Fruit fly (Drosophila melanogaster) whole organism, embryonic: ENCODE results near the gene CG46458.

Experiments
- Bdp1 ChIP-seq: fragments of 200-800 bp; sonication (Bioruptor generic); optimal IDR thresholded peaks from 3 replicates; lab custom pipeline; 2016; ENCODE audit warnings: missing biosample characterization, missing genetic modification characterization
- C15 ChIP-seq: fragments of 200-800 bp; sonication (Bioruptor generic); IDR thresholded peaks from 3 replicates; pipeline ENCODE4 v1.3.6; 2022; ENCODE audit warnings: missing biosample characterization, missing genetic modification characterization
- CG10209 ChIP-seq: fragments of 200-800 bp; sonication (Bioruptor generic); optimal IDR thresholded peaks from 3 replicates; lab custom pipeline; 2017; ENCODE audit warnings: missing biosample characterization, mild to moderate bottlenecking, missing genetic modification characterization, missing genetic modification reagents
- CG11247 ChIP-seq: fragments of 200-800 bp; sonication (Bioruptor generic); IDR thresholded peaks from 2 replicates; pipeline ENCODE4 v1.3.6; 2022; ENCODE audit warnings: missing biosample characterization, missing genetic modification characterization
- CG11695 ChIP-seq: fragments of 200-800 bp; sonication (Bioruptor generic); IDR thresholded peaks from 3 replicates; pipeline ENCODE4 v1.3.6; 2022; ENCODE audit warnings: missing biosample characterization, missing genetic modification characterization
- CG12299 ChIP-seq: fragments of 200-800 bp; sonication (Bioruptor generic); optimal IDR thresholded peaks from 2 replicates; lab custom pipeline; 2018; ENCODE audit warnings: missing biosample characterization, mild to moderate bottlenecking, missing genetic modification characterization
- CG12769 ChIP-seq: fragments of 200-800 bp; sonication (Bioruptor generic); optimal IDR thresholded peaks from 2 replicates; lab custom pipeline; 2019; ENCODE audit warnings: missing biosample characterization, mild to moderate bottlenecking, missing genetic modification characterization, moderate library complexity
- CG13424 ChIP-seq: fragments of 200-800 bp; sonication (Bioruptor generic); optimal IDR thresholded peaks from 2 replicates; lab custom pipeline; 2019; ENCODE audit warnings: missing biosample characterization, mild to moderate bottlenecking, missing genetic modification characterization, moderate library complexity
- CG15696 ChIP-seq: fragments of 200-800 bp; sonication (Bioruptor generic); optimal IDR thresholded peaks from 2 replicates; lab custom pipeline; 2019; ENCODE audit warnings: missing biosample characterization, mild to moderate bottlenecking, missing genetic modification characterization, moderate library complexity
- CG16813 ChIP-seq: fragments of 200-800 bp; sonication (Bioruptor generic); IDR thresholded peaks from 3 replicates; pipeline ENCODE4 v1.3.6; 2022; ENCODE audit warnings: missing biosample characterization, missing genetic modification characterization; ENCODE audit not compliant: partially characterized antibody
- CG18011 ChIP-seq: fragments of 200-800 bp; sonication (Bioruptor generic); optimal IDR thresholded peaks from 2 replicates; lab custom pipeline; 2017; ENCODE audit warnings: missing biosample characterization, missing genetic modification characterization, mild to moderate bottlenecking, moderate library complexity, missing genotype
- CG18262 ChIP-seq: fragments of 200-800 bp; optimal IDR thresholded peaks from 3 replicates; lab custom pipeline; 2019; ENCODE audit warnings: missing biosample characterization, mild to moderate bottlenecking, missing genetic modification characterization, moderate library complexity
- CG18619 ChIP-seq: fragments of 200-800 bp; sonication (Bioruptor generic); optimal IDR thresholded peaks from 3 replicates; lab custom pipeline; 2017; ENCODE audit warnings: missing biosample characterization, mild to moderate bottlenecking, missing genetic modification characterization
- CG2875 ChIP-seq: fragments of 200-800 bp; sonication (Bioruptor generic); optimal IDR thresholded peaks from 2 replicates; lab custom pipeline; 2017; ENCODE audit warnings: missing biosample characterization, mild to moderate bottlenecking, missing genetic modification characterization, missing genetic modification reagents
- CG6175 ChIP-seq: fragments of 200-800 bp; sonication (Bioruptor generic); IDR thresholded peaks from 3 replicates; pipeline ENCODE4 v1.3.6; 2022; ENCODE audit warnings: missing biosample characterization, missing genetic modification characterization
- CG8281 ChIP-seq: fragments of 200-800 bp; sonication (Bioruptor generic); optimal IDR thresholded peaks from 2 replicates; lab custom pipeline; 2018; ENCODE audit warnings: missing biosample characterization, mild to moderate bottlenecking, missing genetic modification characterization, moderate library complexity
- CG8765 ChIP-seq: fragments of 200-800 bp; sonication (Bioruptor generic); IDR thresholded peaks from 2 replicates; pipeline ENCODE4 v1.3.6; 2022; ENCODE audit warnings: missing biosample characterization, missing genetic modification characterization
- CG9817 ChIP-seq: fragments of 200-800 bp; sonication (Bioruptor generic); optimal IDR thresholded peaks from 2 replicates; lab custom pipeline; 2018; ENCODE audit warnings: missing biosample characterization, mild to moderate bottlenecking, missing genetic modification characterization, moderate library complexity
- CoRest ChIP-seq: fragments of 200-800 bp; sonication (Bioruptor generic); optimal IDR thresholded peaks from 3 replicates; lab custom pipeline; 2018; ENCODE audit warnings: missing biosample characterization, mild to moderate bottlenecking, missing genetic modification characterization, moderate library complexity
- D19A ChIP-seq: fragments of 200-800 bp; optimal IDR thresholded peaks from 3 replicates; lab custom pipeline; 2019; ENCODE audit warnings: missing biosample characterization, mild to moderate bottlenecking, missing genetic modification characterization, moderate library complexity
- Dip2 ChIP-seq: fragments of 200-800 bp; sonication (Bioruptor generic); IDR thresholded peaks from 2 replicates; pipeline ENCODE4 v1.3.6; 2022; ENCODE audit warnings: missing biosample characterization, missing genetic modification characterization
- Doc3 ChIP-seq: fragments of 200-800 bp; sonication (Bioruptor generic); IDR thresholded peaks from 3 replicates; pipeline ENCODE4 v1.3.6; 2022; ENCODE audit warnings: missing biosample characterization, missing genetic modification characterization; ENCODE audit not compliant: partially characterized antibody
- E2f1 ChIP-seq: fragments of 200-800 bp; sonication (Bioruptor generic); IDR thresholded peaks from 2 replicates; pipeline ENCODE4 v1.3.6; 2022; ENCODE audit warnings: missing biosample characterization, missing genetic modification characterization
- E2f2 ChIP-seq: fragments of 200-800 bp; sonication (Bioruptor generic); IDR thresholded peaks from 2 replicates; pipeline ENCODE4 v1.3.6; 2022; ENCODE audit warnings: missing biosample characterization, missing genetic modification characterization
- Elba2 ChIP-seq: fragments of 200-800 bp; sonication (Bioruptor generic); optimal IDR thresholded peaks from 3 replicates; lab custom pipeline; 2016; ENCODE audit warnings: missing biosample characterization, missing genetic modification characterization
- Ets97D ChIP-seq: fragments of 200-800 bp; sonication (Bioruptor generic); optimal IDR thresholded peaks from 3 replicates; lab custom pipeline; 2016; ENCODE audit warnings: missing biosample characterization, missing genetic modification characterization
- HLH3B ChIP-seq: fragments of 200-800 bp; sonication (Bioruptor generic); IDR thresholded peaks from 2 replicates; pipeline ENCODE4 v1.3.6; 2022; ENCODE audit warnings: missing biosample characterization, missing genetic modification characterization
- Myb ChIP-seq: fragments of 200-800 bp; sonication (Bioruptor generic); optimal IDR thresholded peaks from 2 replicates; lab custom pipeline; 2016; ENCODE audit warnings: missing biosample characterization, missing genetic modification characterization
- Opbp ChIP-seq: fragments of 200-800 bp; sonication (Bioruptor generic); IDR thresholded peaks from 3 replicates; pipeline ENCODE4 v1.3.6; 2022; ENCODE audit warnings: missing biosample characterization, missing genetic modification characterization; ENCODE audit not compliant: partially characterized antibody
- Optix ChIP-seq: fragments of 200-800 bp; sonication (Bioruptor generic); IDR thresholded peaks from 3 replicates; pipeline ENCODE4 v1.3.6; 2022; ENCODE audit warnings: missing biosample characterization, missing genetic modification characterization
- Poxn ChIP-seq: fragments of 200-800 bp; sonication (Bioruptor generic); IDR thresholded peaks from 2 replicates; pipeline ENCODE4 v1.3.6; 2022; ENCODE audit warnings: missing biosample characterization, missing genetic modification characterization
- Ptx1 ChIP-seq: fragments of 200-800 bp; sonication (Bioruptor generic); IDR thresholded peaks from 2 replicates; pipeline ENCODE4 v1.3.6; 2022; ENCODE audit warnings: missing biosample characterization, missing genetic modification characterization
- abd-A ChIP-seq: fragments of 200-800 bp; sonication (Bioruptor generic); optimal IDR thresholded peaks from 3 replicates; lab custom pipeline; 2019; ENCODE audit warnings: missing biosample characterization, mild to moderate bottlenecking, missing genetic modification characterization, moderate library complexity
- ac ChIP-seq: fragments of 200-800 bp; sonication (Bioruptor generic); optimal IDR thresholded peaks from 3 replicates; lab custom pipeline; 2017; ENCODE audit warnings: missing biosample characterization, mild to moderate bottlenecking, missing genetic modification characterization
- aop ChIP-seq: fragments of 200-800 bp; sonication (Bioruptor generic); IDR thresholded peaks from 2 replicates; pipeline ENCODE4 v1.3.6; 2022; ENCODE audit warnings: missing biosample characterization, missing genetic modification characterization
- cas ChIP-seq: fragments of 200-800 bp; sonication (Bioruptor generic); IDR thresholded peaks from 2 replicates; pipeline ENCODE4 v1.3.6; 2022; ENCODE audit warnings: missing biosample characterization, missing genetic modification characterization
- cwo ChIP-seq: fragments of 200-800 bp; sonication (Bioruptor generic); optimal IDR thresholded peaks from 3 replicates; lab custom pipeline; 2017; ENCODE audit warnings: missing biosample characterization, missing genetic modification characterization, mild to moderate bottlenecking, moderate library complexity, missing genetic modification reagents
- dan ChIP-seq: fragments of 200-800 bp; sonication (Bioruptor generic); IDR thresholded peaks from 2 replicates; pipeline ENCODE4 v1.3.6; 2022; ENCODE audit warnings: missing biosample characterization, missing genetic modification characterization
- gem ChIP-seq: fragments of 200-800 bp; sonication (Bioruptor generic); optimal IDR thresholded peaks from 2 replicates; lab custom pipeline; 2019; ENCODE audit warnings: missing biosample characterization, mild to moderate bottlenecking, missing genetic modification characterization, moderate library complexity
- jing ChIP-seq: fragments of 200-800 bp; sonication (Bioruptor generic); optimal IDR thresholded peaks from 2 replicates; lab custom pipeline; 2018; ENCODE audit warnings: missing biosample characterization, mild to moderate bottlenecking, missing genetic modification characterization
- kah ChIP-seq: fragments of 200-800 bp; sonication (Bioruptor generic); optimal IDR thresholded peaks from 2 replicates; lab custom pipeline; 2018; ENCODE audit warnings: missing biosample characterization, mild to moderate bottlenecking, missing genetic modification characterization
- lmd ChIP-seq: fragments of 200-800 bp; sonication (Bioruptor generic); IDR thresholded peaks from 2 replicates; pipeline ENCODE4 v1.3.6; 2022; ENCODE audit warnings: missing biosample characterization, missing genetic modification characterization
- mam ChIP-seq: fragments of 200-800 bp; sonication (Bioruptor generic); optimal IDR thresholded peaks from 3 replicates; lab custom pipeline; 2016; ENCODE audit warnings: missing biosample characterization, missing genetic modification characterization
- nerfin-1 ChIP-seq: fragments of 200-800 bp; sonication (Bioruptor generic); optimal IDR thresholded peaks from 3 replicates; lab custom pipeline; 2019; ENCODE audit warnings: missing biosample characterization, mild to moderate bottlenecking, missing genetic modification characterization, moderate library complexity
- onecut ChIP-seq: fragments of 200-800 bp; sonication (Bioruptor generic); IDR thresholded peaks from 2 replicates; pipeline ENCODE4 v1.3.6; 2022; ENCODE audit warnings: missing biosample characterization, missing genetic modification characterization
- p53 ChIP-seq: fragments of 200-800 bp; sonication (Bioruptor generic); optimal IDR thresholded peaks from 2 replicates; lab custom pipeline; 2016; ENCODE audit warnings: missing biosample characterization, missing genetic modification characterization
- ro ChIP-seq: fragments of 200-800 bp; sonication (Bioruptor generic); IDR thresholded peaks from 2 replicates; pipeline ENCODE4 v1.3.6; 2022; ENCODE audit warnings: missing biosample characterization, missing genetic modification characterization
- sisA ChIP-seq: fragments of 200-800 bp; sonication (Bioruptor generic); IDR thresholded peaks from 2 replicates; pipeline ENCODE4 v1.3.6; 2022; ENCODE audit warnings: missing biosample characterization, missing genetic modification characterization
- stwl ChIP-seq: fragments of 200-800 bp; sonication (Bioruptor generic); optimal IDR thresholded peaks from 3 replicates; lab custom pipeline; 2018; ENCODE audit warnings: missing biosample characterization, mild to moderate bottlenecking, missing genetic modification characterization, moderate library complexity

CG46458 gene

dm6 chr3R:6881264-6882014 is 76.7 kb downstream of the CG46458 start:
- no peak for TF ChIP-seq Myb (GFP tag; lab: Kevin White, UChicago)
- TF ChIP-seq stwl (tag; lab: Kevin White, UChicago): no peak
- peak; percentile 39; the same call in 1 of the 2 replicates for TF ChIP-seq CG8765 (GFP tag; lab: Robert Waterston, UW)
- TF ChIP-seq E2f1 (GFP tag; lab: Robert Waterston, UW): peak; percentile 44
- TF ChIP-seq ac (GFP tag; lab: Kevin White, UChicago): peak; percentile 59
- TF ChIP-seq sisA (GFP tag; lab: Robert Waterston, UW): peak; percentile 38; the same call in 1 of the 2 replicates
- TF ChIP-seq mam: no peak
- TF ChIP-seq Ets97D (GFP tag; lab: Kevin White, UChicago): no peak
- peak; percentile 9 for TF ChIP-seq CG12769
- peak; percentile 71 for TF ChIP-seq CG10209
- peak; percentile 27 for TF ChIP-seq jing (GFP tag; lab: Kevin White, UChicago)
- TF ChIP-seq Bdp1 (GFP tag; lab: Kevin White, UChicago): peak; percentile 49
- peak; percentile 36 for TF ChIP-seq CG12299 (tag; lab: Kevin White, UChicago)
- TF ChIP-seq Dip2 (GFP tag; lab: Robert Waterston, UW): no peak
- no peak for TF ChIP-seq Doc3 (GFP tag; lab: Robert Waterston, UW)
- peak; percentile 53 for TF ChIP-seq CG2875 (GFP tag; lab: Kevin White, UChicago)
- TF ChIP-seq Opbp (GFP tag; lab: Robert Waterston, UW): no peak
- no peak for TF ChIP-seq p53 (GFP tag; lab: Kevin White, UChicago)
- TF ChIP-seq cas (GFP tag; lab: Robert Waterston, UW): no peak
- TF ChIP-seq Poxn (GFP tag; lab: Robert Waterston, UW): no peak
- TF ChIP-seq CG18011 (GFP tag; lab: Kevin White, UChicago): no peak
- no peak for TF ChIP-seq Optix (GFP tag; lab: Robert Waterston, UW)
- peak; percentile 37; the same call in 1 of the 2 replicates for TF ChIP-seq onecut (GFP tag; lab: Robert Waterston, UW)
- no peak for TF ChIP-seq CG11695 (GFP tag; lab: Robert Waterston, UW)
- TF ChIP-seq CG13424 (tag; lab: Kevin White, UChicago): peak; percentile 74
- TF ChIP-seq CG15696 (tag; lab: Kevin White, UChicago): peak; percentile 87
- TF ChIP-seq CG8281 (tag; lab: Kevin White, UChicago): peak; percentile 20
- TF ChIP-seq C15: no peak
- peak; percentile 8 for TF ChIP-seq cwo (GFP tag; lab: Kevin White, UChicago)
- TF ChIP-seq kah (GFP tag; lab: Kevin White, UChicago): no peak
- peak; percentile 87 for TF ChIP-seq gem
- peak; percentile 57 for TF ChIP-seq lmd
- peak; percentile 68; the same call in 1 of the 2 replicates for TF ChIP-seq HLH3B
- peak; percentile 80 for TF ChIP-seq CoRest (tag; lab: Kevin White, UChicago)
- TF ChIP-seq dan (GFP tag; lab: Robert Waterston, UW): peak; percentile 66; the same call in 1 of the 2 replicates
- TF ChIP-seq CG11247 (GFP tag; lab: Robert Waterston, UW): no peak
- peak; percentile 69 for TF ChIP-seq D19A (tag; lab: Kevin White, UChicago)
- TF ChIP-seq CG9817: peak; percentile 24
- TF ChIP-seq CG18262 (tag; lab: Kevin White, UChicago): peak; percentile 87
- TF ChIP-seq Elba2 (GFP tag; lab: Kevin White, UChicago): peak; percentile 66
- TF ChIP-seq aop (GFP tag; lab: Robert Waterston, UW): no peak
- TF ChIP-seq ro (GFP tag; lab: Robert Waterston, UW): no peak
- no peak; the same call in 1 of the 2 replicates for TF ChIP-seq Ptx1 (GFP tag; lab: Robert Waterston, UW)
- TF ChIP-seq CG18619 (GFP tag; lab: Kevin White, UChicago): peak; percentile 38
- TF ChIP-seq abd-A (tag; lab: Kevin White, UChicago): no peak
- TF ChIP-seq CG16813: no peak
- TF ChIP-seq E2f2 (GFP tag; lab: Robert Waterston, UW): no peak
- TF ChIP-seq nerfin-1 (tag; lab: Kevin White, UChicago): peak; percentile 68
- no peak for TF ChIP-seq CG6175
